Fruit fly (Drosophila melanogaster): ENCODE results near the gene CG2909.

DNA sequence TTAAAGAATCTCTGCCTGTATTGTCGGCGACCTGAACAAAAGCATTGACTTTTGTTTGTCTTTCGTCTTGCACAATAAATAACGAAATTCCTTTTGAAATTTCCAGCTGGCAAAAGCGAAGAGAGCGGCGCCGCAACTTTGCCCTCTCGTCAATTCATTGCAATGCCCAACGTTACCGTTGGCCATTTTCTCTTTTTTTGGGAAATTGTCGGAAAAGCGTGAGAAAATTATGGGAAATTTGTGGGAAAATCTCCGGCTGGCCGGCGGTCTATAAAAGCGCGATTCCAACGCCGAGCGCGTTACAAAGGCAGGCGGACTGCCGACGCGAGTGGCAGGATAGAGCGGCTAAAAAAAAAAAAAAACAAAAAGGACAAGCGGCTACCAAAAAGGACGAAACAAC, 7.1 kb downstream of the CG2909 start, which contains the start of gene CG43740:
- TF ChIP-seq psq (optimal IDR thresholded peaks at IDR 0.05): no peak
- no peak for TF ChIP-seq Myc (optimal IDR thresholded peaks at IDR 0.05)
- no peak for TF ChIP-seq insv (optimal IDR thresholded peaks at IDR 0.05)
- TF ChIP-seq h (optimal IDR thresholded peaks at IDR 0.05): no peak
- no peak for TF ChIP-seq Sin3A (optimal IDR thresholded peaks at IDR 0.05)
- TF ChIP-seq ttk (optimal IDR thresholded peaks at IDR 0.05): no peak

Data from Kc167 (cell line).